Fruit fly (Drosophila melanogaster) whole organism, embryonic: Measurements from ENCODE around the gene CG31551.

Experiments
- Aef1 ChIP-seq: fragments of 200-800 bp; sonication (Bioruptor generic); IDR thresholded peaks from 3 replicates; pipeline ENCODE4 v1.3.6; 2022; ENCODE audit warnings: missing biosample characterization, missing genetic modification characterization
- Bgb ChIP-seq: fragments of 200-800 bp; sonication (Bioruptor generic); IDR thresholded peaks from 2 replicates; pipeline ENCODE4 v1.3.6; 2022; ENCODE audit warnings: missing biosample characterization, missing genetic modification characterization; ENCODE audit not compliant: partially characterized antibody
- C15 ChIP-seq: fragments of 200-800 bp; sonication (Bioruptor generic); IDR thresholded peaks from 3 replicates; pipeline ENCODE4 v1.3.6; 2022; ENCODE audit warnings: missing biosample characterization, missing genetic modification characterization
- CG10959 ChIP-seq: fragments of 200-800 bp; sonication (Bioruptor generic); IDR thresholded peaks from 2 replicates; pipeline ENCODE4 v1.3.6; 2022; ENCODE audit warnings: missing biosample characterization, missing genetic modification characterization
- CG12299 ChIP-seq: fragments of 200-800 bp; sonication (Bioruptor generic); optimal IDR thresholded peaks from 2 replicates; lab custom pipeline; 2018; ENCODE audit warnings: missing biosample characterization, mild to moderate bottlenecking, missing genetic modification characterization
- CG13123 ChIP-seq: fragments of 200-800 bp; sonication (Bioruptor generic); optimal IDR thresholded peaks from 2 replicates; lab custom pipeline; 2016; ENCODE audit warnings: missing biosample characterization, missing genetic modification characterization
- CG13894 ChIP-seq: fragments of 200-800 bp; sonication (Bioruptor generic); optimal IDR thresholded peaks from 3 replicates; lab custom pipeline; 2018; ENCODE audit warnings: missing biosample characterization, mild to moderate bottlenecking, missing genetic modification characterization, moderate library complexity
- CG14860 ChIP-seq: fragments of 200-800 bp; sonication (Bioruptor generic); IDR thresholded peaks from 3 replicates; pipeline ENCODE4 v1.3.6; 2022; ENCODE audit warnings: missing biosample characterization, missing genetic modification characterization; ENCODE audit not compliant: partially characterized antibody
- CG1529 ChIP-seq: fragments of 200-800 bp; sonication (Bioruptor generic); optimal IDR thresholded peaks from 3 replicates; lab custom pipeline; 2018; ENCODE audit warnings: missing biosample characterization, missing genetic modification characterization
- CG16779 ChIP-seq: fragments of 200-800 bp; sonication (Bioruptor generic); IDR thresholded peaks from 2 replicates; pipeline ENCODE4 v1.3.6; 2022; ENCODE audit warnings: missing biosample characterization, missing genetic modification characterization
- CG16813 ChIP-seq: fragments of 200-800 bp; sonication (Bioruptor generic); IDR thresholded peaks from 3 replicates; pipeline ENCODE4 v1.3.6; 2022; ENCODE audit warnings: missing biosample characterization, missing genetic modification characterization; ENCODE audit not compliant: partially characterized antibody
- CG2678 ChIP-seq: fragments of 200-800 bp; sonication (Bioruptor generic); optimal IDR thresholded peaks from 3 replicates; lab custom pipeline; 2019; ENCODE audit warnings: missing biosample characterization, mild to moderate bottlenecking, missing genetic modification characterization, moderate library complexity
- CG31388 ChIP-seq: fragments of 200-800 bp; sonication (Bioruptor generic); optimal IDR thresholded peaks from 2 replicates; lab custom pipeline; 2016; ENCODE audit warnings: missing biosample characterization, missing genetic modification characterization
- CG3163 ChIP-seq: fragments of 200-800 bp; sonication (Bioruptor generic); optimal IDR thresholded peaks from 3 replicates; lab custom pipeline; 2016; ENCODE audit warnings: missing biosample characterization, missing genetic modification characterization
- CG8290 ChIP-seq, 3 experiments: fragments of 200-800 bp; sonication (Bioruptor generic); optimal IDR thresholded peaks; 2 replicates each; lab custom pipeline; 2016 to 2019; ENCODE audit warnings: missing biosample characterization in 3 of 3, missing genetic modification characterization in 3 of 3, mild to moderate bottlenecking in 2 of 3, moderate library complexity in 1 of 3
- CG9727 ChIP-seq: fragments of 200-800 bp; sonication (Bioruptor generic); optimal IDR thresholded peaks from 3 replicates; lab custom pipeline; 2017; ENCODE audit warnings: missing biosample characterization, mild to moderate bottlenecking, missing genetic modification characterization
- CoRest ChIP-seq: fragments of 200-800 bp; sonication (Bioruptor generic); optimal IDR thresholded peaks from 3 replicates; lab custom pipeline; 2018; ENCODE audit warnings: missing biosample characterization, mild to moderate bottlenecking, missing genetic modification characterization, moderate library complexity
- Dad ChIP-seq: fragments of 200-800 bp; sonication (Bioruptor generic); optimal IDR thresholded peaks from 3 replicates; lab custom pipeline; 2016; ENCODE audit warnings: missing biosample characterization, missing genetic modification characterization
- Dll ChIP-seq: fragments of 200-800 bp; sonication (Bioruptor generic); IDR thresholded peaks from 4 replicates; pipeline ENCODE4 v1.3.6; 2022; ENCODE audit warnings: missing biosample characterization, missing genetic modification characterization; ENCODE audit not compliant: partially characterized antibody
- Ets65A ChIP-seq: fragments of 200-800 bp; sonication (Bioruptor generic); peaks from one replicate; lab custom pipeline; 2016; ENCODE audit warnings: missing biosample characterization, missing genetic modification characterization
- Hr51 ChIP-seq, 2 experiments: fragments of 200-800 bp; sonication (Bioruptor generic); optimal IDR thresholded peaks; 2 replicates in 1 of 2; 3 replicates in 1 of 2; lab custom pipeline; 2016 to 2018; ENCODE audit warnings: missing biosample characterization in 2 of 2, missing genetic modification characterization in 2 of 2, mild to moderate bottlenecking in 1 of 2, moderate library complexity in 1 of 2
- Lim3 ChIP-seq: fragments of 200-800 bp; sonication (Bioruptor generic); IDR thresholded peaks from 2 replicates; pipeline ENCODE4 v1.3.6; 2022; ENCODE audit warnings: missing biosample characterization, missing genetic modification characterization
- Side ChIP-seq: fragments of 200-800 bp; sonication (Bioruptor generic); optimal IDR thresholded peaks from 2 replicates; lab custom pipeline; 2016; ENCODE audit warnings: missing biosample characterization, missing genetic modification characterization
- Trl ChIP-seq, 3 experiments: fragments of >200 bp in 2 of 3; fragments of 200-800 bp in 1 of 3; sonication (Bioruptor generic) in 1 of 3; optimal IDR thresholded peaks; 2 replicates in 1 of 3; 3 replicates in 2 of 3; lab custom pipeline; 2016 to 2017; ENCODE audit warnings: missing biosample characterization in 1 of 3, missing genetic modification characterization in 1 of 3
- Vsx1 ChIP-seq: fragments of 200-800 bp; sonication (Bioruptor generic); optimal IDR thresholded peaks from 2 replicates; lab custom pipeline; 2017; ENCODE audit warnings: missing biosample characterization, mild to moderate bottlenecking, missing genetic modification characterization, missing genetic modification reagents
- ab ChIP-seq: fragments of 200-800 bp; sonication (Bioruptor generic); optimal IDR thresholded peaks from 2 replicates; lab custom pipeline; 2016; ENCODE audit warnings: missing biosample characterization, missing genetic modification characterization
- bcd ChIP-seq: fragments of 200-800 bp; sonication (Bioruptor generic); optimal IDR thresholded peaks from 2 replicates; lab custom pipeline; 2017; ENCODE audit warnings: missing biosample characterization, mild to moderate bottlenecking, missing genetic modification characterization
- bsh ChIP-seq, 2 experiments: fragments of 200-800 bp; sonication (Bioruptor generic); optimal IDR thresholded peaks; 2 replicates each; lab custom pipeline; 2017 to 2018; ENCODE audit warnings: mild to moderate bottlenecking in 2 of 2, missing biosample characterization in 2 of 2, missing genetic modification characterization in 2 of 2, moderate library complexity in 1 of 2
- ci ChIP-seq: fragments of 200-800 bp; sonication (Bioruptor generic); IDR thresholded peaks from 3 replicates; pipeline ENCODE4 v1.3.6; 2022; ENCODE audit warnings: missing biosample characterization, missing genetic modification characterization
- cwo ChIP-seq: fragments of 200-800 bp; sonication (Bioruptor generic); optimal IDR thresholded peaks from 3 replicates; lab custom pipeline; 2017; ENCODE audit warnings: missing biosample characterization, missing genetic modification characterization, mild to moderate bottlenecking, moderate library complexity, missing genetic modification reagents
- dmrt11E ChIP-seq: fragments of 200-800 bp; sonication (Bioruptor generic); optimal IDR thresholded peaks from 3 replicates; lab custom pipeline; 2018; ENCODE audit warnings: missing biosample characterization, mild to moderate bottlenecking, missing genetic modification characterization, moderate library complexity
- dmrt99B ChIP-seq: fragments of 200-800 bp; sonication (Bioruptor generic); optimal IDR thresholded peaks from 2 replicates; lab custom pipeline; 2018; ENCODE audit warnings: missing biosample characterization, mild to moderate bottlenecking, missing genetic modification characterization, moderate library complexity
- ewg ChIP-seq: fragments of 200-800 bp; sonication (Bioruptor generic); optimal IDR thresholded peaks from 3 replicates; lab custom pipeline; 2017; ENCODE audit warnings: mild to moderate bottlenecking, missing biosample characterization, missing genetic modification reagents, missing genetic modification characterization
- grn ChIP-seq: fragments of 200-800 bp; sonication (Bioruptor generic); optimal IDR thresholded peaks from 3 replicates; lab custom pipeline; 2017; ENCODE audit warnings: missing biosample characterization, missing genetic modification characterization
- insv ChIP-seq, 2 experiments: fragments of 200-800 bp; sonication (Bioruptor generic); optimal IDR thresholded peaks; 3 replicates each; lab custom pipeline; 2016 to 2018; ENCODE audit warnings: missing biosample characterization in 2 of 2, missing genetic modification characterization in 2 of 2
- otp ChIP-seq: fragments of 200-800 bp; sonication (Bioruptor generic); IDR thresholded peaks from 3 replicates; pipeline ENCODE4, ENCODE4 v1.3.6; 2022; ENCODE audit warnings: missing biosample characterization, missing genetic modification characterization
- p53 ChIP-seq: fragments of 200-800 bp; sonication (Bioruptor generic); optimal IDR thresholded peaks from 2 replicates; lab custom pipeline; 2016; ENCODE audit warnings: missing biosample characterization, missing genetic modification characterization
- pnt ChIP-seq: fragments of 200-800 bp; sonication (Bioruptor generic); optimal IDR thresholded peaks from 3 replicates; lab custom pipeline; 2016; ENCODE audit warnings: missing biosample characterization, missing genetic modification characterization
- pzg ChIP-seq: fragments of 200-800 bp; sonication (Bioruptor generic); optimal IDR thresholded peaks from 3 replicates; lab custom pipeline; 2018; ENCODE audit warnings: missing biosample characterization, mild to moderate bottlenecking, missing genetic modification characterization, moderate library complexity
- ro ChIP-seq: fragments of 200-800 bp; sonication (Bioruptor generic); IDR thresholded peaks from 2 replicates; pipeline ENCODE4 v1.3.6; 2022; ENCODE audit warnings: missing biosample characterization, missing genetic modification characterization
- sd ChIP-seq: fragments of 200-800 bp; sonication (Bioruptor generic); optimal IDR thresholded peaks from 3 replicates; lab custom pipeline; 2018; ENCODE audit warnings: missing biosample characterization, mild to moderate bottlenecking, missing genetic modification characterization, moderate library complexity
- sug ChIP-seq: fragments of 200-800 bp; optimal IDR thresholded peaks from 2 replicates; lab custom pipeline; 2019; ENCODE audit warnings: missing biosample characterization, mild to moderate bottlenecking, missing genetic modification characterization, moderate library complexity
- tll ChIP-seq, 2 experiments: fragments of 200-800 bp in 1 of 2; fragments of >200 bp in 1 of 2; sonication (Bioruptor generic) in 1 of 2; optimal IDR thresholded peaks; 2 replicates each; lab custom pipeline; 2017 to 2019; ENCODE audit warnings: missing biosample characterization in 2 of 2, missing genetic modification characterization in 2 of 2, mild to moderate bottlenecking in 1 of 2, moderate library complexity in 1 of 2
- trem ChIP-seq: fragments of 200-800 bp; optimal IDR thresholded peaks from 3 replicates; lab custom pipeline; 2019; ENCODE audit warnings: missing biosample characterization, mild to moderate bottlenecking, missing genetic modification characterization, moderate library complexity
- vfl ChIP-seq: fragments of 200-800 bp; sonication (Bioruptor generic); optimal IDR thresholded peaks from 2 replicates; lab custom pipeline; 2016; ENCODE audit warnings: missing biosample characterization, missing genetic modification characterization
- wek ChIP-seq: fragments of 200-800 bp; sonication (Bioruptor generic); optimal IDR thresholded peaks from 3 replicates; lab custom pipeline; 2018; ENCODE audit warnings: missing biosample characterization, mild to moderate bottlenecking, missing genetic modification characterization, moderate library complexity
- wor ChIP-seq: fragments of 200-800 bp; sonication (Bioruptor generic); IDR thresholded peaks from 2 replicates; pipeline ENCODE4 v1.3.6; 2022; ENCODE audit warnings: missing biosample characterization, missing genetic modification characterization

The CG31551 gene

DNA sequence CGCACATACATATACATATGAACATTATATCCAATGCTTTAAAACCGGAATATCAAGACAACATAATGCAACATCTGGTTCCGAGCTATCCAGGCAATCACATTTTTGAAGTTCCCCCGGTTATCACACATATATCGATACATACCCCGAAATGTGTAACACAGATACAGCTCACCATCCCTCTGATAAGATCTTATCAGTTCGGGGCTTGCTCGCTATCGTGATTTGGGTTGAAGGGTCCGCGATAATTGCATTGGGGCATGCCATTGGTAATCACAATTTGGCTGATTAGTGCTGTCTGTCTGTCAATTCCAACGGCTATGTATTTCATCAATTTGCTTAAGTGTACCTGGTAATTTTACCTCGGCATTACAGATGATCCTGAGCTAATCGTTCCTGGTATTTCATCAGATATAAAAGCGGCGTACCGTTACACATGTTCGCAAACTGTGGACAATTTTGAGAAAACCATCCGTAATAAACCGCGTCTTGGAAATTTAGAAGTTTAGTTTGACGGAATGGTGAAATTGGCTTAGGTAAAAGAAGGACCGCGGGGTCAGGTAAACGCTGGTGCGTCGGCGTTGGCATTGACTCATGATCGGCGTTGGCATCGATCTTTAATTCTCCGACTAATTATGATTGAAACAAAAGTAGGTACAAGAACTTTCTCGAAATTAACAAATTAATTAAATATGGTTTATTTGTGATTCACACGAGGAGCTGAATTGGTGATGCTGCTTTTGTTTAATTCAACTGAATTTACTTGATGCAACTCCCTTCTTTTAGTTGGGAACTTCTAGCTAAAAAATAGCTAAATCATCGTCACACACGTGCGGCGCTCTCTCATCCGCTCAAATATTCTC lies 44.4 kb downstream of the CG31551 start (continued):
- TF ChIP-seq dmrt11E (tag; lab: Kevin White, UChicago) (no peak), ci (GFP tag; lab: Robert Waterston, UW) (no peak), Bgb (GFP tag; lab: Robert Waterston, UW) (no peak), dmrt99B (tag; lab: Kevin White, UChicago) (no peak), Aef1 (GFP tag; lab: Robert Waterston, UW) (no peak), wek (GFP tag; lab: Kevin White, UChicago) (no peak), CG16779 (no peak), CG8290 (GFP tag; optimal IDR thresholded peaks at IDR 0.05; lab: Kevin White, UChicago) (no peak), CG8290 (tag; optimal IDR thresholded peaks at IDR 0.05; lab: Kevin White, UChicago) (no peak), grn (GFP tag; lab: Kevin White, UChicago) (peak; percentile 100), CG3163 (GFP tag; lab: Kevin White, UChicago) (no peak), CG13123 (GFP tag; lab: Kevin White, UChicago) (no peak), tll (GFP tag; optimal IDR thresholded peaks at IDR 0.05; lab: Kevin White, UChicago) (peak in 1 of 2 experiments; percentile 14), CG16813 (GFP tag; lab: Robert Waterston, UW) (no peak), bsh (GFP tag; optimal IDR thresholded peaks at IDR 0.05; lab: Kevin White, UChicago) (no peak), Lim3 (GFP tag; lab: Robert Waterston, UW) (no peak; the same call in 1 of the 2 replicates), Hr51 (GFP tag; optimal IDR thresholded peaks at IDR 0.05; lab: Kevin White, UChicago) (no peak), Ets65A (GFP tag; lab: Kevin White, UChicago) (no peak), CoRest (tag; lab: Kevin White, UChicago) (no peak), CG1529 (GFP tag; lab: Kevin White, UChicago) (no peak), wor (GFP tag; lab: Robert Waterston, UW) (no peak), Trl (optimal IDR thresholded peaks at IDR 0.05; lab: Kevin White, UChicago) (peak; percentile 88 to 89), Trl (GFP tag; optimal IDR thresholded peaks at IDR 0.05; lab: Kevin White, UChicago) (no peak), CG13894 (tag; lab: Kevin White, UChicago) (no peak), ewg (GFP tag; lab: Kevin White, UChicago) (no peak), cwo (GFP tag; lab: Kevin White, UChicago) (no peak), CG14860 (GFP tag; lab: Robert Waterston, UW) (no peak), Dll (GFP tag; lab: Robert Waterston, UW) (0 out of 4 replicates have a peak, but pooled peaks have one; percentile 28), CG2678 (tag; lab: Kevin White, UChicago) (no peak), ab (GFP tag; lab: Kevin White, UChicago) (no peak), vfl (GFP tag; lab: Kevin White, UChicago) (no peak), CG31388 (no peak), pzg (no peak), Side (GFP tag; lab: Kevin White, UChicago) (no peak), Vsx1 (GFP tag; lab: Kevin White, UChicago) (no peak), pnt (GFP tag; lab: Kevin White, UChicago) (no peak), insv (GFP tag; optimal IDR thresholded peaks at IDR 0.05; lab: Kevin White, UChicago) (no peak), Dad (GFP tag; lab: Kevin White, UChicago) (no peak), C15 (GFP tag; lab: Robert Waterston, UW) (no peak), CG12299 (tag; lab: Kevin White, UChicago) (no peak), otp (GFP tag; lab: Robert Waterston, UW) (no peak), CG9727 (GFP tag; lab: Kevin White, UChicago) (no peak), sug (tag; lab: Kevin White, UChicago) (peak; percentile 10), CG10959 (no peak), p53 (GFP tag; lab: Kevin White, UChicago) (no peak), bcd (GFP tag; lab: Kevin White, UChicago) (no peak), trem (tag; lab: Kevin White, UChicago) (no peak), ro (no peak), sd (tag; lab: Kevin White, UChicago) (peak; percentile 59)
